Worm (Caenorhabditis elegans) whole organism, L2 larva: ENCODE results near the gene W04B5.8.

Experiments used
- alr-1 ChIP-seq: fragments of 150-350 bp; optimal IDR thresholded peaks from 2 replicates; lab custom pipeline; 2014; ENCODE audit warnings: missing biosample characterization, missing genetic modification characterization
- ama-1 ChIP-seq: fragments of 150-350 bp; optimal IDR thresholded peaks from 2 replicates; lab custom pipeline; 2018; ENCODE audit warnings: inconsistent platforms
- egl-27 ChIP-seq: sonication (generic microtip); optimal IDR thresholded peaks from 3 replicates; lab custom pipeline; 2017; ENCODE audit warnings: missing biosample characterization, missing genetic modification reagents, missing genetic modification characterization
- elt-3 ChIP-seq: sonication (generic microtip); optimal IDR thresholded peaks from 2 replicates; lab custom pipeline; 2017; ENCODE audit warnings: missing biosample characterization, missing genetic modification characterization
- lsy-2 ChIP-seq, 2 experiments: fragments of 150-350 bp in 1 of 2; sonication (generic microtip) in 1 of 2; optimal IDR thresholded peaks; 2 replicates each; lab custom pipeline; 2014 to 2017; ENCODE audit warnings: missing biosample characterization in 2 of 2, missing genetic modification characterization in 2 of 2
- nhr-12 ChIP-seq: fragments of 150-350 bp; optimal IDR thresholded peaks from 2 replicates; lab custom pipeline; 2014; ENCODE audit warnings: missing biosample characterization, missing genetic modification characterization
- nhr-237 ChIP-seq: fragments of 150-350 bp; optimal IDR thresholded peaks from 2 replicates; lab custom pipeline; 2014; ENCODE audit warnings: missing biosample characterization, missing genetic modification characterization
- skn-1 ChIP-seq: sonication (generic microtip); optimal IDR thresholded peaks from 2 replicates; lab custom pipeline; 2017; ENCODE audit warnings: missing biosample characterization, missing genetic modification characterization
- unc-62 ChIP-seq: fragments of 150-350 bp; optimal IDR thresholded peaks from 2 replicates; lab custom pipeline; 2014; ENCODE audit warnings: missing biosample characterization, missing genetic modification reagents, missing genetic modification characterization

ce11 chrIII:2401126-2402123 is 24.7 kb upstream of the W04B5.8 start, which contains the start of the genes cic-1 and strm-1:
- TF ChIP-seq lsy-2 (tag; optimal IDR thresholded peaks at IDR 0.05; lab: Kevin White, UChicago) (peak; percentile 48 to 86), alr-1 (tag; lab: Kevin White, UChicago) (no peak), unc-62 (no peak), ama-1 (lab: Kevin White, UChicago) (no peak), egl-27 (tag; lab: Kevin White, UChicago) (no peak), nhr-12 (tag; lab: Kevin White, UChicago) (no peak), elt-3 (no peak), skn-1 (tag; lab: Kevin White, UChicago) (no peak), nhr-237 (tag; lab: Kevin White, UChicago) (no peak)
